Worm (Caenorhabditis elegans) whole organism, early embryonic: ENCODE measurements around the gene ugt-67.

Source experiments
- B0310.2 ChIP-seq: sonication (generic microtip); optimal IDR thresholded peaks from 2 replicates; lab custom pipeline; 2016; ENCODE audit warnings: mild to moderate bottlenecking, missing genetic modification characterization, missing compliant biosample characterization
- F13C5.2 ChIP-seq: sonication (generic microtip); optimal IDR thresholded peaks from 2 replicates; lab custom pipeline; 2017; ENCODE audit warnings: mild to moderate bottlenecking, missing genetic modification characterization, inconsistent platforms, missing compliant biosample characterization
- aly-1 ChIP-seq: sonication (generic microtip); optimal IDR thresholded peaks from 2 replicates; lab custom pipeline; 2016; ENCODE audit warnings: missing genetic modification characterization, missing compliant biosample characterization
- ama-1 ChIP-seq: fragments of 150-350 bp; optimal IDR thresholded peaks from 2 replicates; lab custom pipeline; 2014
- ceh-13 ChIP-seq: fragments of 200-800 bp; sonication (Bioruptor generic); optimal IDR thresholded peaks from 2 replicates; lab custom pipeline; 2018; ENCODE audit warnings: mild to moderate bottlenecking, missing genetic modification characterization, missing compliant biosample characterization
- ets-7 ChIP-seq: sonication (generic microtip); optimal IDR thresholded peaks from 2 replicates; lab custom pipeline; 2016; ENCODE audit warnings: missing genotype, missing genetic modification characterization, missing compliant biosample characterization
- hmbx-1 ChIP-seq: sonication (generic microtip); optimal IDR thresholded peaks from 2 replicates; lab custom pipeline; 2016; ENCODE audit warnings: mild to moderate bottlenecking, missing genetic modification characterization, missing compliant biosample characterization
- hmg-4 ChIP-seq: fragments of 200-800 bp; sonication (Bioruptor generic); optimal IDR thresholded peaks from 2 replicates; lab custom pipeline; 2018; ENCODE audit warnings: mild to moderate bottlenecking, missing genetic modification characterization, missing compliant biosample characterization
- hnd-1 ChIP-seq: sonication (generic microtip); optimal IDR thresholded peaks from 2 replicates; lab custom pipeline; 2016; ENCODE audit warnings: missing genetic modification characterization, missing compliant biosample characterization
- pes-1 ChIP-seq: fragments of 200-800 bp; sonication (Bioruptor generic); IDR thresholded peaks from 2 replicates; pipeline ENCODE4 v1.3.6; 2022; ENCODE audit warnings: missing genetic modification reagents, missing genetic modification characterization, missing compliant biosample characterization
- scrt-1 ChIP-seq: fragments of 200-800 bp; sonication (Bioruptor generic); IDR thresholded peaks from 2 replicates; pipeline ENCODE4 v1.3.6; 2022; ENCODE audit warnings: missing genetic modification characterization, missing compliant biosample characterization
- sea-1 ChIP-seq: fragments of 200-800 bp; sonication (Bioruptor generic); conservative IDR thresholded peaks from 2 replicates; pipeline ENCODE4 v1.3.6; 2022; ENCODE audit warnings: missing genetic modification characterization, missing compliant biosample characterization
- tbx-11 ChIP-seq: fragments of 200-800 bp; sonication (Bioruptor generic); IDR thresholded peaks from 2 replicates; pipeline ENCODE4 v1.3.6; 2022; ENCODE audit warnings: missing genetic modification characterization, missing compliant biosample characterization
- tbx-37 ChIP-seq: fragments of 200-800 bp; sonication (Bioruptor generic); conservative IDR thresholded peaks from 2 replicates; pipeline ENCODE4 v1.3.6; 2022; ENCODE audit warnings: missing genetic modification reagents, missing genetic modification characterization, missing compliant biosample characterization
- tra-4 ChIP-seq: sonication (generic microtip); optimal IDR thresholded peaks from 2 replicates; lab custom pipeline; 2017; ENCODE audit warnings: missing genetic modification characterization, missing compliant biosample characterization

The ugt-67 gene

ce11 chrV:4951434-4951833, 50.3 kb downstream of the ugt-67 start, which contains the start of gene str-207:
Gene str-207 (plus strand): TSS chrV:4951734.
- TF ChIP-seq hmbx-1 (tag; lab: Kevin White, UChicago) (no peak), tbx-11 (GFP tag; lab: Robert Waterston, UW) (no peak), tra-4 (no peak), hnd-1 (tag; lab: Kevin White, UChicago) (no peak), ceh-13 (no peak), F13C5.2 (tag; lab: Kevin White, UChicago) (no peak), sea-1 (GFP tag; lab: Robert Waterston, UW) (no peak), tbx-37 (GFP tag; lab: Robert Waterston, UW) (no peak), hmg-4 (no peak), B0310.2 (tag; lab: Kevin White, UChicago) (no peak), ama-1 (lab: Kevin White, UChicago) (no peak), aly-1 (tag; lab: Kevin White, UChicago) (no peak), scrt-1 (GFP tag; lab: Robert Waterston, UW) (no peak), ets-7 (tag; lab: Kevin White, UChicago) (no peak), pes-1 (GFP tag; lab: Robert Waterston, UW) (no peak)
